Fruit fly (Drosophila melanogaster): ENCODE results near the gene Or30a.

The Or30a gene

dm6 chr2L:9111514-9111913 lies at the start of gene Or30a:
Or30a (plus strand) TSS chr2L:9111814.
- TF ChIP-seq Crg-1 (GFP tag; optimal IDR thresholded peaks at IDR 0.05) (no peak), pad (GFP tag; optimal IDR thresholded peaks at IDR 0.05) (no peak), ovo (GFP tag; optimal IDR thresholded peaks at IDR 0.05) (no peak), Hr96 (GFP tag; optimal IDR thresholded peaks at IDR 0.05) (no peak), CG12768 (GFP tag; optimal IDR thresholded peaks at IDR 0.05) (no peak), cnc (optimal IDR thresholded peaks at IDR 0.05) (no peak), toe (GFP tag; optimal IDR thresholded peaks at IDR 0.05) (no peak), CG1620 (GFP tag; optimal IDR thresholded peaks at IDR 0.05) (no peak), CG7101 (tag; optimal IDR thresholded peaks at IDR 0.05) (no peak), bab1 (GFP tag; optimal IDR thresholded peaks at IDR 0.05) (no peak), tj (GFP tag; optimal IDR thresholded peaks at IDR 0.05) (no peak), cic (GFP tag; optimal IDR thresholded peaks at IDR 0.05) (no peak), CG5204 (GFP tag; optimal IDR thresholded peaks at IDR 0.05) (no peak)

dm6 chr2L:9067124-9067523 lies 44.5 kb upstream of the Or30a start:
- TF ChIP-seq CG14711 (tag; optimal IDR thresholded peaks at IDR 0.05) (no peak), Mnt (GFP tag; optimal IDR thresholded peaks at IDR 0.05) (no peak), cic (GFP tag; optimal IDR thresholded peaks at IDR 0.05) (no peak), CG7101 (tag; optimal IDR thresholded peaks at IDR 0.05) (no peak), CG33017 (tag; optimal IDR thresholded peaks at IDR 0.05) (no peak), ovo (GFP tag; optimal IDR thresholded peaks at IDR 0.05) (no peak), cnc (optimal IDR thresholded peaks at IDR 0.05) (no peak), Clk (GFP tag; optimal IDR thresholded peaks at IDR 0.05) (no peak), bab1 (GFP tag; optimal IDR thresholded peaks at IDR 0.05) (no peak), CG12768 (GFP tag; optimal IDR thresholded peaks at IDR 0.05) (no peak), CG11617 (GFP tag; optimal IDR thresholded peaks at IDR 0.05) (no peak), kay (GFP tag; ENCODE audit: borderline replicate concordance) (no peak), toe (GFP tag; optimal IDR thresholded peaks at IDR 0.05) (no peak), Crg-1 (GFP tag; optimal IDR thresholded peaks at IDR 0.05) (no peak), pad (GFP tag; optimal IDR thresholded peaks at IDR 0.05) (no peak), Hr96 (GFP tag; optimal IDR thresholded peaks at IDR 0.05) (no peak)

dm6 chr2L:9071094-9071612 lies 40.5 kb upstream of the Or30a start, which contains the start of gene DIP-zeta:
DIP-zeta (minus strand) TSS chr2L:9071164.
- no peak for TF ChIP-seq CG1620 (GFP tag; optimal IDR thresholded peaks at IDR 0.05)

- no peak for TF ChIP-seq Mnt (GFP tag; optimal IDR thresholded peaks at IDR 0.05)
- no peak for TF ChIP-seq ovo (GFP tag; optimal IDR thresholded peaks at IDR 0.05)
- no peak for TF ChIP-seq CG7101 (tag; optimal IDR thresholded peaks at IDR 0.05)
These were observed 34.8 kb upstream of the Or30a start, which contains the start of gene CG12439 for dm6 chr2L:9076821-9077220. CG12439 (plus strand) TSS chr2L:9077121.

- TF ChIP-seq CG33017 (tag; optimal IDR thresholded peaks at IDR 0.05) (no peak), tj (GFP tag; optimal IDR thresholded peaks at IDR 0.05) (no peak), pad (GFP tag; optimal IDR thresholded peaks at IDR 0.05) (peak; percentile 61)
These were observed 28.9 kb upstream of the Or30a start for dm6 chr2L:9082750-9083149.

- no peak for TF ChIP-seq cnc (optimal IDR thresholded peaks at IDR 0.05)
- no peak for TF ChIP-seq pad (GFP tag; optimal IDR thresholded peaks at IDR 0.05)
- no peak for TF ChIP-seq CG14711 (tag; optimal IDR thresholded peaks at IDR 0.05)
- no peak for TF ChIP-seq Crg-1 (GFP tag; optimal IDR thresholded peaks at IDR 0.05)
- TF ChIP-seq Clk (GFP tag; optimal IDR thresholded peaks at IDR 0.05): no peak
- no peak for TF ChIP-seq CG33017 (tag; optimal IDR thresholded peaks at IDR 0.05)
These were observed 27.8 kb upstream of the Or30a start, which contains the start of gene Toll-4 for dm6 chr2L:9083807-9084206. Toll-4 (plus strand) TSS chr2L:9084107.

dm6 chr2L:9089543-9090088 lies 22.0 kb upstream of the Or30a start:
- no peak for TF ChIP-seq Hr96 (GFP tag; optimal IDR thresholded peaks at IDR 0.05)
- no peak for TF ChIP-seq CG12768 (GFP tag; optimal IDR thresholded peaks at IDR 0.05)
- TF ChIP-seq CG7101 (tag; optimal IDR thresholded peaks at IDR 0.05): no peak
- TF ChIP-seq CG14711 (tag; optimal IDR thresholded peaks at IDR 0.05): no peak
- no peak for TF ChIP-seq Crg-1 (GFP tag; optimal IDR thresholded peaks at IDR 0.05)
- no peak for TF ChIP-seq Mnt (GFP tag; optimal IDR thresholded peaks at IDR 0.05)
- no peak for TF ChIP-seq CG5204 (GFP tag; optimal IDR thresholded peaks at IDR 0.05)
- TF ChIP-seq CG11617 (GFP tag; optimal IDR thresholded peaks at IDR 0.05): no peak
- no peak for TF ChIP-seq cnc (optimal IDR thresholded peaks at IDR 0.05)
- TF ChIP-seq kay (GFP tag; ENCODE audit: borderline replicate concordance): no peak
- no peak for TF ChIP-seq cic (GFP tag; optimal IDR thresholded peaks at IDR 0.05)
- no peak for TF ChIP-seq pad (GFP tag; optimal IDR thresholded peaks at IDR 0.05)
- TF ChIP-seq ovo (GFP tag; optimal IDR thresholded peaks at IDR 0.05): no peak
- TF ChIP-seq tj (GFP tag; optimal IDR thresholded peaks at IDR 0.05): no peak

dm6 chr2L:9097263-9097662 lies 14.4 kb upstream of the Or30a start, which contains the start of gene CG31609:
CG31609 (plus strand) TSS chr2L:9097563.
- TF ChIP-seq CG12768 (GFP tag; optimal IDR thresholded peaks at IDR 0.05) (no peak), Hr96 (GFP tag; optimal IDR thresholded peaks at IDR 0.05) (no peak), kay (GFP tag; ENCODE audit: borderline replicate concordance) (no peak), pad (GFP tag; optimal IDR thresholded peaks at IDR 0.05) (no peak), CG11617 (GFP tag; optimal IDR thresholded peaks at IDR 0.05) (no peak), CG7045 (GFP tag; optimal IDR thresholded peaks at IDR 0.05) (no peak), cic (GFP tag; optimal IDR thresholded peaks at IDR 0.05) (no peak), tj (GFP tag; optimal IDR thresholded peaks at IDR 0.05) (no peak), toe (GFP tag; optimal IDR thresholded peaks at IDR 0.05) (no peak), CG14711 (tag; optimal IDR thresholded peaks at IDR 0.05) (no peak), cnc (optimal IDR thresholded peaks at IDR 0.05) (no peak)
